Fruit fly (Drosophila melanogaster): Measurements from ENCODE around the gene Whamy.

Gene Whamy

DNA sequence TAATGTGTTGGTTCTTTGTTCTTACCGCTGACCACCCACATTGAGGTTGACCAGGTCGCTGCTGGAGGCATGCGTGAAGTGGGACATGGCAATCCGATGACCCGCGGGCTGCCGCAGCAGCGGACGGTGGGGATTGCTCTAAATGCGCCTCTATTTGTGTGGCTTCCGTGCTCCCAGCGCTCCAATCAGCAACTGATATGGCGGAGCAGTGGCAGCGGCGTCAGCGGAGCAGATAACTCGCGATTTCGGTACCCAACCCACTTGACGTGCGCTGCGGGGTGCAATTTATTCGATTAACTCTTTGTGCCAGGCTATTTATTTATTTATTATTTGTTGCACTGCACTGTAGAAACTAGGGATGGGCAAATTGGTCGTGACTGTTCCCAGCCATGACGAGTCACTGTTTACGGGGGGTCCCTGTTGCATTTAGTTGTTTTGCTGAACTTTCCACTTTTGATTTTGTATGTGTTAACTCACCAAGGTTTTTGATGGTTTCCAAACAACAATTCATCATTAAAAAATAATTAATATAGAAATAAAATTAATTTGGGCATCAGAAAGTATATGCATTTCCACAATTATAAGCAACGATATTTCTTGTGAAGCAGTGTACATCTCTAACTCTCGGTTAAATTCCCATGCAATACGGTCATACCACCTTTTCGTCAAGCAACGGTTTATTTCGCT, 26.6 kb upstream of the Whamy start, which contains the start of the genes CG9467 and CG8526 (continued):
- TF ChIP-seq odd (GFP tag; optimal IDR thresholded peaks at IDR 0.05): no peak
- no peak for TF ChIP-seq Deaf1 (tag; optimal IDR thresholded peaks at IDR 0.05)
- peak; percentile 72 for TF ChIP-seq Dek (tag; optimal IDR thresholded peaks at IDR 0.05)
- peak; percentile 15 for TF ChIP-seq CG8944 (GFP tag; optimal IDR thresholded peaks at IDR 0.05)
- 0 out of 2 replicates have a peak, but pooled peaks have one; percentile 52 for TF ChIP-seq CG11085 (GFP tag; IDR thresholded peaks at IDR 0.05)
- peak; percentile 40 for TF ChIP-seq vfl (GFP tag; optimal IDR thresholded peaks at IDR 0.05)
- TF ChIP-seq slp2 (GFP tag; optimal IDR thresholded peaks at IDR 0.05): no peak
- TF ChIP-seq tin (GFP tag; optimal IDR thresholded peaks at IDR 0.05): peak; percentile 76
- no peak for TF ChIP-seq CG14050 (GFP tag; IDR thresholded peaks at IDR 0.05)
- 0 out of 2 replicates have a peak, but pooled peaks have one; percentile 37 for TF ChIP-seq chm (GFP tag; IDR thresholded peaks at IDR 0.05)
- peak; percentile 86 for TF ChIP-seq CG9932 (GFP tag; IDR thresholded peaks at IDR 0.05)
- TF ChIP-seq CG32532 (GFP tag; IDR thresholded peaks at IDR 0.05): peak; percentile 69
- TF ChIP-seq CG10565 (GFP tag; optimal IDR thresholded peaks at IDR 0.05): no peak
- TF ChIP-seq Dbx (GFP tag; IDR thresholded peaks at IDR 0.05): peak; percentile 70; the same call in 2 of the 3 replicates
- peak; percentile 53 for TF ChIP-seq Fer1 (GFP tag; optimal IDR thresholded peaks at IDR 0.05)
- peak; percentile 71 for TF ChIP-seq CG34224 (GFP tag; IDR thresholded peaks at IDR 0.05; ENCODE audit: partially characterized antibody)
- peak; percentile 86 for TF ChIP-seq MESR4 (GFP tag; optimal IDR thresholded peaks at IDR 0.05)
- TF ChIP-seq CG10366 (GFP tag; IDR thresholded peaks at IDR 0.05): peak; percentile 54; the same call in 1 of the 2 replicates
- TF ChIP-seq D19B (GFP tag; optimal IDR thresholded peaks at IDR 0.05): peak; percentile 50
- TF ChIP-seq Nf-YC (tag; optimal IDR thresholded peaks at IDR 0.05): peak; percentile 75
- no peak for TF ChIP-seq wek (GFP tag; optimal IDR thresholded peaks at IDR 0.05)
- no peak for TF ChIP-seq sr (GFP tag; IDR thresholded peaks at IDR 0.05)
- TF ChIP-seq ro (GFP tag; IDR thresholded peaks at IDR 0.05): no peak
- TF ChIP-seq ase (GFP tag; IDR thresholded peaks at IDR 0.05): 0 out of 3 replicates have a peak, but pooled peaks have one; percentile 51
- peak; percentile 51; the same call in 1 of the 2 replicates for TF ChIP-seq CG32772 (GFP tag; IDR thresholded peaks at IDR 0.05)
- TF ChIP-seq bigmax (GFP tag; optimal IDR thresholded peaks at IDR 0.05): no peak
- TF ChIP-seq bbx (GFP tag; IDR thresholded peaks at IDR 0.05; ENCODE audit: partially characterized antibody): peak; percentile 32; the same call in 1 of the 2 replicates
- peak; percentile 74 for TF ChIP-seq Chrac-16 (GFP tag; optimal IDR thresholded peaks at IDR 0.05)
- TF ChIP-seq CG31365 (tag; optimal IDR thresholded peaks at IDR 0.05): no peak
- TF ChIP-seq Spps (tag; optimal IDR thresholded peaks at IDR 0.05): no peak
- TF ChIP-seq CG3163 (GFP tag; optimal IDR thresholded peaks at IDR 0.05): no peak
- peak; percentile 53; the same call in 1 of the 2 replicates for TF ChIP-seq Xrp1 (GFP tag; IDR thresholded peaks at IDR 0.05)
- TF ChIP-seq CG11456 (GFP tag; IDR thresholded peaks at IDR 0.05): 0 out of 3 replicates have a peak, but pooled peaks have one; percentile 39
- peak; percentile 23; the same call in 1 of the 3 replicates for TF ChIP-seq mld (GFP tag; IDR thresholded peaks at IDR 0.05; ENCODE audit: partially characterized antibody)
- TF ChIP-seq CG2678 (tag; optimal IDR thresholded peaks at IDR 0.05): no peak
- peak; percentile 69; the same call in 2 of the 3 replicates for TF ChIP-seq CG2889 (GFP tag; IDR thresholded peaks at IDR 0.05)
- TF ChIP-seq cg (GFP tag; optimal IDR thresholded peaks at IDR 0.05): no peak
- peak; percentile 63 for TF ChIP-seq CG6791 (GFP tag; IDR thresholded peaks at IDR 0.05; ENCODE audit: partially characterized antibody)
- no peak for TF ChIP-seq so (GFP tag; IDR thresholded peaks at IDR 0.05)
- no peak for TF ChIP-seq B-H1 (GFP tag; IDR thresholded peaks at IDR 0.05)
- TF ChIP-seq CG11696 (GFP tag; IDR thresholded peaks at IDR 0.05): no peak
- TF ChIP-seq Elba2 (GFP tag; optimal IDR thresholded peaks at IDR 0.05): no peak
- TF ChIP-seq inv (GFP tag; IDR thresholded peaks at IDR 0.05; ENCODE audit: partially characterized antibody): peak; percentile 73
- TF ChIP-seq CG1233 (GFP tag; optimal IDR thresholded peaks at IDR 0.05): peak; percentile 23
- peak; percentile 57 for TF ChIP-seq MBD-R2 (GFP tag; IDR thresholded peaks at IDR 0.05)
- TF ChIP-seq E2f1 (GFP tag; IDR thresholded peaks at IDR 0.05): peak; percentile 38; the same call in 1 of the 2 replicates
- TF ChIP-seq ERR (GFP tag; optimal IDR thresholded peaks at IDR 0.05): no peak
- TF ChIP-seq CG4328 (GFP tag; optimal IDR thresholded peaks at IDR 0.05): no peak
- TF ChIP-seq CG13775 (GFP tag; optimal IDR thresholded peaks at IDR 0.05): peak; percentile 76

All from whole organism, embryonic.